Worm (Caenorhabditis elegans): Measurements from ENCODE around the gene ccch-2.

Gene ccch-2

ce11 chrIV:16328519-16328918 is 50.5 kb downstream of the ccch-2 start, which contains the start of gene K03D3.2 (continued):
- no peak for TF ChIP-seq egl-13 (tag; optimal IDR thresholded peaks at IDR 0.05)
- no peak for TF ChIP-seq nhr-76 (tag; optimal IDR thresholded peaks at IDR 0.05)
- no peak for TF ChIP-seq unc-62 (GFP tag; optimal IDR thresholded peaks at IDR 0.05)
